Worm (Caenorhabditis elegans) whole organism, young adult: ENCODE data around the gene Y22D7AL.9.

Experiments used
- B0261.1 ChIP-seq: sonication (generic microtip); optimal IDR thresholded peaks from 2 replicates; lab custom pipeline; 2016; ENCODE audit warnings: mild to moderate bottlenecking, missing genetic modification characterization, moderate library complexity, missing compliant biosample characterization
- D2030.7 ChIP-seq: fragments of 200-800 bp; sonication (Bioruptor generic); IDR thresholded peaks from 2 replicates; pipeline ENCODE4 v1.3.6; 2022; ENCODE audit warnings: missing genetic modification reagents, missing genetic modification characterization, missing compliant biosample characterization
- F23B12.7 ChIP-seq: sonication (generic microtip); optimal IDR thresholded peaks from 2 replicates; lab custom pipeline; 2017; ENCODE audit warnings: missing genetic modification characterization, mild to moderate bottlenecking, missing compliant biosample characterization, antibody characterized with exemption, moderate library complexity; ENCODE audit not compliant: insufficient read depth
- F37B4.10 ChIP-seq: fragments of 200-800 bp; sonication (Bioruptor generic); IDR thresholded peaks from 2 replicates; pipeline ENCODE4 v1.3.6; 2022; ENCODE audit warnings: missing genetic modification characterization, missing compliant biosample characterization
- F39B2.1 ChIP-seq: fragments of 200-800 bp; sonication (Bioruptor generic); IDR thresholded peaks from 2 replicates; pipeline ENCODE4 v1.3.6; 2022; ENCODE audit warnings: missing genetic modification reagents, missing genetic modification characterization, missing compliant biosample characterization
- T07F8.4 ChIP-seq: sonication (generic microtip); optimal IDR thresholded peaks from 2 replicates; lab custom pipeline; 2016; ENCODE audit warnings: mild to moderate bottlenecking, missing genetic modification characterization, moderate library complexity, missing compliant biosample characterization
- Y53F4B.3 ChIP-seq: fragments of 200-800 bp; sonication (Bioruptor generic); IDR thresholded peaks from 2 replicates; pipeline ENCODE4 v1.3.6; 2022; ENCODE audit warnings: missing genetic modification reagents, missing genetic modification characterization, missing compliant biosample characterization
- Y53G8AR.9 ChIP-seq: fragments of 200-800 bp; sonication (Bioruptor generic); conservative IDR thresholded peaks from 2 replicates; pipeline ENCODE4 v1.3.6; 2022; ENCODE audit warnings: missing genetic modification reagents, missing genetic modification characterization, missing compliant biosample characterization
- Y56A3A.18 ChIP-seq: fragments of 200-800 bp; sonication (Bioruptor generic); IDR thresholded peaks from 2 replicates; pipeline ENCODE4 v1.3.6; 2022; ENCODE audit warnings: missing genetic modification reagents, missing genetic modification characterization, missing compliant biosample characterization
- Y95B8A.8 ChIP-seq: fragments of 200-800 bp; sonication (Bioruptor generic); IDR thresholded peaks from 2 replicates; pipeline ENCODE4 v1.3.6; 2022; ENCODE audit warnings: missing genetic modification reagents, missing genetic modification characterization, missing compliant biosample characterization
- ama-1 ChIP-seq, 3 experiments: fragments of 150-350 bp in 1 of 3; sonication (generic microtip) in 2 of 3; optimal IDR thresholded peaks; 2 replicates each; lab custom pipeline; 2014 to 2018; ENCODE audit warnings: missing biosample characterization in 2 of 3, missing genetic modification characterization in 2 of 3, missing genetic modification reagents in 2 of 3
- atf-7 ChIP-seq: sonication (generic microtip); optimal IDR thresholded peaks from 2 replicates; lab custom pipeline; 2017; ENCODE audit warnings: mild to moderate bottlenecking, missing genetic modification characterization, missing compliant biosample characterization
- athp-1 ChIP-seq: sonication (generic microtip); optimal IDR thresholded peaks from 2 replicates; lab custom pipeline; 2017; ENCODE audit warnings: mild to moderate bottlenecking, missing genetic modification characterization, missing compliant biosample characterization
- attf-3 ChIP-seq: fragments of 200-800 bp; sonication (Bioruptor generic); conservative IDR thresholded peaks from 2 replicates; pipeline ENCODE4 v1.3.6; 2022; ENCODE audit warnings: missing genetic modification reagents, missing genetic modification characterization, missing compliant biosample characterization
- attf-5 ChIP-seq: fragments of 200-800 bp; sonication (Bioruptor generic); optimal IDR thresholded peaks from 2 replicates; lab custom pipeline; 2018; ENCODE audit warnings: mild to moderate bottlenecking, missing genetic modification characterization, missing compliant biosample characterization
- ceh-27 ChIP-seq: fragments of 200-800 bp; sonication (Bioruptor generic); optimal IDR thresholded peaks from 2 replicates; lab custom pipeline; 2018; ENCODE audit warnings: mild to moderate bottlenecking, missing genetic modification characterization, moderate library complexity, missing compliant biosample characterization
- ceh-58 ChIP-seq: fragments of 200-800 bp; sonication (Bioruptor generic); IDR thresholded peaks from 2 replicates; pipeline ENCODE4 v1.3.6; 2022; ENCODE audit warnings: missing genetic modification characterization, missing compliant biosample characterization
- ceh-91 ChIP-seq: fragments of 200-800 bp; sonication (Bioruptor generic); IDR thresholded peaks from 2 replicates; pipeline ENCODE4 v1.3.6; 2022; ENCODE audit warnings: missing genetic modification reagents, missing genetic modification characterization, missing compliant biosample characterization
- die-1 ChIP-seq: sonication (generic microtip); optimal IDR thresholded peaks from 2 replicates; lab custom pipeline; 2016; ENCODE audit warnings: missing genotype, mild to moderate bottlenecking, missing genetic modification characterization, missing compliant biosample characterization
- efl-1 ChIP-seq: fragments of 150-350 bp; optimal IDR thresholded peaks from 2 replicates; lab custom pipeline; 2014; ENCODE audit warnings: missing biosample characterization, missing genetic modification reagents, missing genetic modification characterization
- egl-18 ChIP-seq: fragments of 200-800 bp; sonication (Bioruptor generic); IDR thresholded peaks from 2 replicates; pipeline ENCODE4 v1.3.6; 2022; ENCODE audit warnings: missing genetic modification reagents, missing genetic modification characterization, missing compliant biosample characterization
- egl-44 ChIP-seq: fragments of 200-800 bp; sonication (Bioruptor generic); IDR thresholded peaks from 2 replicates; pipeline ENCODE4 v1.3.6; 2022; ENCODE audit warnings: missing genetic modification reagents, missing genetic modification characterization, missing compliant biosample characterization
- ets-4 ChIP-seq: fragments of 200-800 bp; sonication (Bioruptor generic); optimal IDR thresholded peaks from 2 replicates; lab custom pipeline; 2018; ENCODE audit warnings: mild to moderate bottlenecking, missing genetic modification characterization, missing compliant biosample characterization
- him-1 ChIP-seq: sonication (generic microtip); optimal IDR thresholded peaks from 2 replicates; lab custom pipeline; 2016; ENCODE audit warnings: missing genotype, missing genetic modification reagents, missing genetic modification characterization, missing compliant biosample characterization
- hmg-1.2 ChIP-seq: fragments of 200-800 bp; sonication (Bioruptor generic); IDR thresholded peaks from 2 replicates; pipeline ENCODE4 v1.3.6; 2022; ENCODE audit warnings: missing genetic modification reagents, missing genetic modification characterization, missing compliant biosample characterization
- let-526 ChIP-seq: fragments of 200-800 bp; sonication (Bioruptor generic); IDR thresholded peaks from 2 replicates; pipeline ENCODE4 v1.3.6; 2022; ENCODE audit warnings: missing genetic modification reagents, missing genetic modification characterization, missing compliant biosample characterization
- lin-26 ChIP-seq: fragments of 200-800 bp; sonication (Bioruptor generic); IDR thresholded peaks from 2 replicates; pipeline ENCODE4 v1.3.6; 2022; ENCODE audit warnings: missing genetic modification reagents, missing genetic modification characterization, missing compliant biosample characterization
- lin-54 ChIP-seq: fragments of 200-800 bp; sonication (Bioruptor generic); optimal IDR thresholded peaks from 2 replicates; lab custom pipeline; 2018; ENCODE audit warnings: mild to moderate bottlenecking, missing genetic modification characterization, missing compliant biosample characterization
- lsl-1 ChIP-seq: fragments of 200-800 bp; sonication (Bioruptor generic); optimal IDR thresholded peaks from 2 replicates; lab custom pipeline; 2018; ENCODE audit warnings: mild to moderate bottlenecking, missing genetic modification characterization, moderate library complexity, missing compliant biosample characterization
- madf-8 ChIP-seq: fragments of 200-800 bp; sonication (Bioruptor generic); conservative IDR thresholded peaks from 2 replicates; pipeline ENCODE4 v1.3.6; 2022; ENCODE audit warnings: missing genetic modification reagents, missing genetic modification characterization, missing compliant biosample characterization
- mcd-1 ChIP-seq: fragments of 200-800 bp; sonication (Bioruptor generic); IDR thresholded peaks from 2 replicates; pipeline ENCODE4 v1.3.6; 2022; ENCODE audit warnings: missing genetic modification reagents, missing genetic modification characterization, missing compliant biosample characterization
- mel-28 ChIP-seq: sonication (generic microtip); optimal IDR thresholded peaks from 2 replicates; lab custom pipeline; 2016; ENCODE audit warnings: borderline replicate concordance, mild to moderate bottlenecking, missing genetic modification characterization, missing compliant biosample characterization
- mxl-1 ChIP-seq: sonication (generic microtip); optimal IDR thresholded peaks from 2 replicates; lab custom pipeline; 2016; ENCODE audit warnings: missing genetic modification characterization, missing compliant biosample characterization
- nhr-179 ChIP-seq: sonication (generic microtip); optimal IDR thresholded peaks from 2 replicates; lab custom pipeline; 2016; ENCODE audit warnings: mild to moderate bottlenecking, missing genetic modification characterization, missing compliant biosample characterization
- nhr-90 ChIP-seq: sonication (generic microtip); optimal IDR thresholded peaks from 2 replicates; lab custom pipeline; 2016; ENCODE audit warnings: missing genotype, mild to moderate bottlenecking, missing genetic modification characterization, missing compliant biosample characterization
- pbrm-1 ChIP-seq: fragments of 200-800 bp; sonication (Bioruptor generic); IDR thresholded peaks from 2 replicates; pipeline ENCODE4 v1.3.6; 2022; ENCODE audit warnings: missing genetic modification reagents, missing genetic modification characterization, missing compliant biosample characterization
- pha-4 ChIP-seq: fragments of 150-350 bp; sonication (generic microtip); optimal IDR thresholded peaks from 2 replicates; lab custom pipeline; 2014; ENCODE audit warnings: missing biosample characterization, missing genetic modification reagents, missing genetic modification characterization
- rec-8 ChIP-seq, 2 experiments: sonication (generic microtip); optimal IDR thresholded peaks; 2 replicates each; lab custom pipeline; 2016; ENCODE audit warnings: mild to moderate bottlenecking in 2 of 2, missing genetic modification characterization in 2 of 2, missing genetic modification reagents in 2 of 2, missing genotype in 2 of 2, missing biosample characterization in 1 of 2, missing compliant biosample characterization in 1 of 2, moderate library complexity in 1 of 2
- repo-1 ChIP-seq: sonication (generic microtip); optimal IDR thresholded peaks from 2 replicates; lab custom pipeline; 2017; ENCODE audit warnings: mild to moderate bottlenecking, missing genetic modification characterization, missing compliant biosample characterization
- snpc-1.3 ChIP-seq: sonication (generic microtip); optimal IDR thresholded peaks from 2 replicates; lab custom pipeline; 2017; ENCODE audit warnings: missing genetic modification characterization, mild to moderate bottlenecking, missing compliant biosample characterization, antibody characterized with exemption, moderate library complexity, missing genotype, missing genetic modification reagents; ENCODE audit not compliant: insufficient read depth
- snpc-3.4 ChIP-seq: sonication (generic microtip); optimal IDR thresholded peaks from 2 replicates; lab custom pipeline; 2017; ENCODE audit warnings: missing genetic modification characterization, mild to moderate bottlenecking, missing compliant biosample characterization, antibody characterized with exemption, moderate library complexity, missing genotype, missing genetic modification reagents
- sptf-2 ChIP-seq: fragments of 200-800 bp; sonication (Bioruptor generic); optimal IDR thresholded peaks from 2 replicates; lab custom pipeline; 2018; ENCODE audit warnings: mild to moderate bottlenecking, missing genetic modification characterization, missing compliant biosample characterization
- tbp1 ChIP-seq: fragments of 200-800 bp; sonication (Bioruptor generic); optimal IDR thresholded peaks from 2 replicates; lab custom pipeline; 2018; ENCODE audit warnings: mild to moderate bottlenecking, missing genetic modification characterization, missing compliant biosample characterization
- unc-130 ChIP-seq: sonication (generic microtip); optimal IDR thresholded peaks from 2 replicates; lab custom pipeline; 2016; ENCODE audit warnings: missing genetic modification reagents, missing genetic modification characterization, missing compliant biosample characterization
- xnd-1 ChIP-seq: sonication (generic microtip); optimal IDR thresholded peaks from 2 replicates; lab custom pipeline; 2016; ENCODE audit warnings: missing genotype, missing genetic modification reagents, missing genetic modification characterization, missing compliant biosample characterization
- ztf-18 ChIP-seq: sonication (generic microtip); optimal IDR thresholded peaks from 2 replicates; lab custom pipeline; 2016; ENCODE audit warnings: missing genotype, mild to moderate bottlenecking, missing genetic modification characterization, missing compliant biosample characterization
- ztf-25 ChIP-seq: fragments of 200-800 bp; sonication (Bioruptor generic); IDR thresholded peaks from 2 replicates; pipeline ENCODE4 v1.3.6; 2022; ENCODE audit warnings: missing genetic modification reagents, missing genetic modification characterization, missing compliant biosample characterization
- ztf-26 ChIP-seq: sonication (generic microtip); optimal IDR thresholded peaks from 2 replicates; lab custom pipeline; 2017; ENCODE audit warnings: missing genetic modification characterization, missing compliant biosample characterization

Gene Y22D7AL.9

ce11 chrIII:1598927-1599326 is 14.9 kb downstream of the Y22D7AL.9 start:
- TF ChIP-seq mel-28 (tag; lab: Kevin White, UChicago) = no peak
- peak; percentile 4 for TF ChIP-seq efl-1 (GFP tag; lab: Kevin White, UChicago)
- peak; percentile 31 for TF ChIP-seq snpc-3.4 (tag; lab: Kevin White, UChicago)
- TF ChIP-seq attf-3 (GFP tag; lab: Robert Waterston, UW) = no peak
- TF ChIP-seq repo-1 (tag; lab: Kevin White, UChicago) = peak; percentile 42
- peak; percentile 61 for TF ChIP-seq D2030.7 (GFP tag; lab: Robert Waterston, UW)
- TF ChIP-seq hmg-1.2 (GFP tag; lab: Robert Waterston, UW) = peak; percentile 44; the same call in 1 of the 2 replicates
- TF ChIP-seq ets-4 (GFP tag; lab: Kevin White, UChicago) = no peak
- no peak for TF ChIP-seq xnd-1 (tag; lab: Kevin White, UChicago)
- TF ChIP-seq pha-4 = no peak
- TF ChIP-seq ceh-91 = no peak
- TF ChIP-seq egl-44 (GFP tag; lab: Robert Waterston, UW) = 0 out of 2 replicates have a peak, but pooled peaks have one; percentile 49
- no peak for TF ChIP-seq ztf-26
- no peak for TF ChIP-seq atf-7
- TF ChIP-seq Y95B8A.8 (GFP tag; lab: Robert Waterston, UW) = 0 out of 2 replicates have a peak, but pooled peaks have one; percentile 26
- no peak for TF ChIP-seq F39B2.1 (GFP tag; lab: Robert Waterston, UW)
- TF ChIP-seq attf-5 (GFP tag; lab: Kevin White, UChicago) = peak; percentile 9
- peak; percentile 65; the same call in 1 of the 2 replicates for TF ChIP-seq pbrm-1 (GFP tag; lab: Robert Waterston, UW)
- TF ChIP-seq tbp1 = peak; percentile 95
- TF ChIP-seq unc-130 (GFP tag; lab: Kevin White, UChicago) = no peak
- 0 out of 2 replicates have a peak, but pooled peaks have one; percentile 21 for TF ChIP-seq Y56A3A.18 (GFP tag; lab: Robert Waterston, UW)
- no peak for TF ChIP-seq F37B4.10 (GFP tag; lab: Robert Waterston, UW)
- no peak for TF ChIP-seq madf-8
- TF ChIP-seq nhr-179 = no peak
- no peak for TF ChIP-seq Y53F4B.3 (GFP tag; lab: Robert Waterston, UW)
- TF ChIP-seq ztf-18 (tag; lab: Kevin White, UChicago) = peak; percentile 34
- peak; percentile 73 for TF ChIP-seq B0261.1 (tag; lab: Kevin White, UChicago)
- peak; percentile 92 for TF ChIP-seq lin-26
- TF ChIP-seq sptf-2 (GFP tag; lab: Kevin White, UChicago) = no peak
- TF ChIP-seq mxl-1 = peak; percentile 51
- no peak for TF ChIP-seq ama-1 (optimal IDR thresholded peaks at IDR 0.05; lab: Kevin White, UChicago)
- TF ChIP-seq ama-1 (GFP tag; optimal IDR thresholded peaks at IDR 0.05; lab: Kevin White, UChicago) = peak; percentile 28 to 42
- 0 out of 2 replicates have a peak, but pooled peaks have one; percentile 55 for TF ChIP-seq Y53G8AR.9 (GFP tag; lab: Robert Waterston, UW)
- no peak for TF ChIP-seq egl-18 (GFP tag; lab: Robert Waterston, UW)
- no peak for TF ChIP-seq ceh-58 (GFP tag; lab: Robert Waterston, UW)
- TF ChIP-seq lsl-1 (GFP tag; lab: Kevin White, UChicago) = peak; percentile 48
- peak; percentile 59 for TF ChIP-seq snpc-1.3
- TF ChIP-seq rec-8 (tag; optimal IDR thresholded peaks at IDR 0.05; lab: Kevin White, UChicago) = peak in 1 of 2 experiments; percentile 31
- TF ChIP-seq ztf-25 (GFP tag; lab: Robert Waterston, UW) = 0 out of 2 replicates have a peak, but pooled peaks have one; percentile 66
- no peak for TF ChIP-seq let-526
- peak; percentile 1 for TF ChIP-seq T07F8.4
- TF ChIP-seq him-1 (tag; lab: Kevin White, UChicago) = peak; percentile 16
- peak; percentile 52 for TF ChIP-seq lin-54 (GFP tag; lab: Kevin White, UChicago)
- TF ChIP-seq mcd-1 (GFP tag; lab: Robert Waterston, UW) = 0 out of 2 replicates have a peak, but pooled peaks have one; percentile 5
- peak; percentile 70 for TF ChIP-seq die-1 (tag; lab: Kevin White, UChicago)
- TF ChIP-seq athp-1 (tag; lab: Kevin White, UChicago) = no peak
- TF ChIP-seq nhr-90 (tag; lab: Kevin White, UChicago) = peak; percentile 60
- peak; percentile 30 for TF ChIP-seq F23B12.7
- no peak for TF ChIP-seq ceh-27 (GFP tag; lab: Kevin White, UChicago)
